Fruit fly (Drosophila melanogaster) whole organism, embryonic: Measurements from ENCODE around the gene COX7AL2.

Source experiments
- Antp ChIP-seq: fragments of 200-800 bp; sonication (Bioruptor generic); optimal IDR thresholded peaks from 3 replicates; lab custom pipeline; 2016; ENCODE audit warnings: missing biosample characterization, missing genetic modification characterization
- Atf3 ChIP-seq: fragments of 200-800 bp; sonication (Bioruptor generic); optimal IDR thresholded peaks from 3 replicates; lab custom pipeline; 2016; ENCODE audit warnings: missing biosample characterization, missing genetic modification characterization
- CG10147 ChIP-seq: fragments of 200-800 bp; sonication (Bioruptor generic); optimal IDR thresholded peaks from 2 replicates; lab custom pipeline; 2019; ENCODE audit warnings: missing biosample characterization, mild to moderate bottlenecking, missing genetic modification characterization, moderate library complexity
- CG13424 ChIP-seq: fragments of 200-800 bp; sonication (Bioruptor generic); optimal IDR thresholded peaks from 2 replicates; lab custom pipeline; 2019; ENCODE audit warnings: missing biosample characterization, mild to moderate bottlenecking, missing genetic modification characterization, moderate library complexity
- CG1529 ChIP-seq: fragments of 200-800 bp; sonication (Bioruptor generic); optimal IDR thresholded peaks from 3 replicates; lab custom pipeline; 2018; ENCODE audit warnings: missing biosample characterization, missing genetic modification characterization
- CG18619 ChIP-seq: fragments of 200-800 bp; sonication (Bioruptor generic); optimal IDR thresholded peaks from 3 replicates; lab custom pipeline; 2017; ENCODE audit warnings: missing biosample characterization, mild to moderate bottlenecking, missing genetic modification characterization
- CG2202 ChIP-seq: fragments of 200-800 bp; sonication (Bioruptor generic); optimal IDR thresholded peaks from 2 replicates; lab custom pipeline; 2018; ENCODE audit warnings: missing biosample characterization, mild to moderate bottlenecking, missing genetic modification characterization
- CG2712 ChIP-seq: fragments of 200-800 bp; optimal IDR thresholded peaks from 3 replicates; lab custom pipeline; 2019; ENCODE audit warnings: missing biosample characterization, mild to moderate bottlenecking, missing genetic modification characterization, moderate library complexity
- CG2875 ChIP-seq: fragments of 200-800 bp; sonication (Bioruptor generic); optimal IDR thresholded peaks from 2 replicates; lab custom pipeline; 2017; ENCODE audit warnings: missing biosample characterization, mild to moderate bottlenecking, missing genetic modification characterization, missing genetic modification reagents
- CG31224 ChIP-seq: fragments of 200-800 bp; sonication (Bioruptor generic); IDR thresholded peaks from 2 replicates; pipeline ENCODE4 v1.3.6; 2022; ENCODE audit warnings: missing biosample characterization, missing genetic modification characterization
- CG32767 ChIP-seq: fragments of 200-800 bp; sonication (Bioruptor generic); IDR thresholded peaks from 2 replicates; pipeline ENCODE4 v1.3.6; 2022; ENCODE audit warnings: missing biosample characterization, missing genetic modification characterization
- CG3281 ChIP-seq: fragments of 200-800 bp; sonication (Bioruptor generic); optimal IDR thresholded peaks from 3 replicates; lab custom pipeline; 2017; ENCODE audit warnings: missing biosample characterization, mild to moderate bottlenecking, missing genetic modification characterization
- CG3838 ChIP-seq: fragments of 200-800 bp; sonication (Bioruptor generic); optimal IDR thresholded peaks from 3 replicates; lab custom pipeline; 2016; ENCODE audit warnings: missing biosample characterization, missing genetic modification characterization
- CG4617 ChIP-seq: fragments of 200-800 bp; sonication (Bioruptor generic); optimal IDR thresholded peaks from 3 replicates; lab custom pipeline; 2016; ENCODE audit warnings: missing biosample characterization, missing genetic modification characterization, borderline replicate concordance
- CG6175 ChIP-seq: fragments of 200-800 bp; sonication (Bioruptor generic); IDR thresholded peaks from 3 replicates; pipeline ENCODE4 v1.3.6; 2022; ENCODE audit warnings: missing biosample characterization, missing genetic modification characterization
- CG8281 ChIP-seq: fragments of 200-800 bp; sonication (Bioruptor generic); optimal IDR thresholded peaks from 2 replicates; lab custom pipeline; 2018; ENCODE audit warnings: missing biosample characterization, mild to moderate bottlenecking, missing genetic modification characterization, moderate library complexity
- CG8765 ChIP-seq: fragments of 200-800 bp; sonication (Bioruptor generic); IDR thresholded peaks from 2 replicates; pipeline ENCODE4 v1.3.6; 2022; ENCODE audit warnings: missing biosample characterization, missing genetic modification characterization
- CG8924 ChIP-seq: fragments of 200-800 bp; optimal IDR thresholded peaks from 3 replicates; lab custom pipeline; 2019; ENCODE audit warnings: missing biosample characterization, mild to moderate bottlenecking, missing genetic modification characterization, moderate library complexity
- Dbx ChIP-seq: fragments of 200-800 bp; sonication (Bioruptor generic); IDR thresholded peaks from 3 replicates; pipeline ENCODE4 v1.3.6; 2022; ENCODE audit warnings: missing biosample characterization, missing genetic modification characterization
- Dfd ChIP-seq, 2 experiments: fragments of >200 bp; optimal IDR thresholded peaks; 2 replicates each; lab custom pipeline; 2017; ENCODE audit warnings: missing biosample characterization in 2 of 2, missing genetic modification characterization in 2 of 2
- Dip2 ChIP-seq: fragments of 200-800 bp; sonication (Bioruptor generic); IDR thresholded peaks from 2 replicates; pipeline ENCODE4 v1.3.6; 2022; ENCODE audit warnings: missing biosample characterization, missing genetic modification characterization
- Doc2 ChIP-seq: fragments of 200-800 bp; sonication (Bioruptor generic); IDR thresholded peaks from 2 replicates; pipeline ENCODE4 v1.3.6; 2022; ENCODE audit warnings: missing biosample characterization, missing genetic modification characterization
- Fer1 ChIP-seq: fragments of 200-800 bp; sonication (Bioruptor generic); optimal IDR thresholded peaks from 2 replicates; lab custom pipeline; 2017; ENCODE audit warnings: missing biosample characterization, mild to moderate bottlenecking, missing genetic modification characterization
- HLH3B ChIP-seq: fragments of 200-800 bp; sonication (Bioruptor generic); IDR thresholded peaks from 2 replicates; pipeline ENCODE4 v1.3.6; 2022; ENCODE audit warnings: missing biosample characterization, missing genetic modification characterization
- Hr3 ChIP-seq: fragments of 200-800 bp; sonication (Bioruptor generic); optimal IDR thresholded peaks from 3 replicates; lab custom pipeline; 2016; ENCODE audit warnings: missing biosample characterization, missing genetic modification characterization
- Lhr ChIP-seq: fragments of 200-800 bp; sonication (Bioruptor generic); optimal IDR thresholded peaks from 3 replicates; lab custom pipeline; 2017; ENCODE audit warnings: mild to moderate bottlenecking, missing biosample characterization, missing genetic modification reagents, missing genetic modification characterization
- Max ChIP-seq: fragments of 200-800 bp; sonication (Bioruptor generic); optimal IDR thresholded peaks from 2 replicates; lab custom pipeline; 2016; ENCODE audit warnings: missing biosample characterization, mild to moderate bottlenecking, missing genetic modification characterization
- Opbp ChIP-seq: fragments of 200-800 bp; sonication (Bioruptor generic); IDR thresholded peaks from 3 replicates; pipeline ENCODE4 v1.3.6; 2022; ENCODE audit warnings: missing biosample characterization, missing genetic modification characterization; ENCODE audit not compliant: partially characterized antibody
- Pdp1 ChIP-seq, 2 experiments: fragments of 200-800 bp; sonication (Bioruptor generic); optimal IDR thresholded peaks; 3 replicates each; lab custom pipeline; 2016; ENCODE audit warnings: missing biosample characterization in 2 of 2, missing genetic modification characterization in 2 of 2, mild to moderate bottlenecking in 1 of 2, moderate library complexity in 1 of 2
- Ptx1 ChIP-seq: fragments of 200-800 bp; sonication (Bioruptor generic); IDR thresholded peaks from 2 replicates; pipeline ENCODE4 v1.3.6; 2022; ENCODE audit warnings: missing biosample characterization, missing genetic modification characterization
- Six4 ChIP-seq: fragments of 200-800 bp; sonication (Bioruptor generic); optimal IDR thresholded peaks from 2 replicates; lab custom pipeline; 2016; ENCODE audit warnings: missing biosample characterization, missing genetic modification characterization
- Sox102F ChIP-seq: fragments of 200-800 bp; sonication (Bioruptor generic); optimal IDR thresholded peaks from 2 replicates; lab custom pipeline; 2018; ENCODE audit warnings: missing biosample characterization, mild to moderate bottlenecking, missing genetic modification characterization, moderate library complexity
- abd-A ChIP-seq: fragments of 200-800 bp; sonication (Bioruptor generic); optimal IDR thresholded peaks from 3 replicates; lab custom pipeline; 2019; ENCODE audit warnings: missing biosample characterization, mild to moderate bottlenecking, missing genetic modification characterization, moderate library complexity
- fd64A ChIP-seq: fragments of 200-800 bp; sonication (Bioruptor generic); optimal IDR thresholded peaks from 3 replicates; lab custom pipeline; 2018; ENCODE audit warnings: missing biosample characterization, mild to moderate bottlenecking, missing genetic modification characterization
- fru ChIP-seq: fragments of >200 bp; optimal IDR thresholded peaks from 2 replicates; lab custom pipeline; 2017
- gsb-n ChIP-seq: fragments of 200-800 bp; sonication (Bioruptor generic); optimal IDR thresholded peaks from 3 replicates; lab custom pipeline; 2018; ENCODE audit warnings: missing biosample characterization, mild to moderate bottlenecking, missing genetic modification characterization
- hkb ChIP-seq, 2 experiments: fragments of 200-800 bp in 1 of 2; fragments of >200 bp in 1 of 2; sonication (Bioruptor generic) in 1 of 2; IDR thresholded peaks in 1 of 2; optimal IDR thresholded peaks in 1 of 2; 2 replicates each; pipeline versions ENCODE4 v1.3.6 to Lab custom; 2017 to 2022; ENCODE audit warnings: missing biosample characterization in 1 of 2, missing genetic modification characterization in 1 of 2
- insv ChIP-seq, 2 experiments: fragments of 200-800 bp; sonication (Bioruptor generic); optimal IDR thresholded peaks; 3 replicates each; lab custom pipeline; 2016 to 2018; ENCODE audit warnings: missing biosample characterization in 2 of 2, missing genetic modification characterization in 2 of 2
- mam ChIP-seq: fragments of 200-800 bp; sonication (Bioruptor generic); optimal IDR thresholded peaks from 3 replicates; lab custom pipeline; 2016; ENCODE audit warnings: missing biosample characterization, missing genetic modification characterization
- nmo ChIP-seq: fragments of 200-800 bp; sonication (Bioruptor generic); optimal IDR thresholded peaks from 2 replicates; lab custom pipeline; 2018; ENCODE audit warnings: missing biosample characterization, mild to moderate bottlenecking, missing genetic modification characterization, moderate library complexity
- onecut ChIP-seq: fragments of 200-800 bp; sonication (Bioruptor generic); IDR thresholded peaks from 2 replicates; pipeline ENCODE4 v1.3.6; 2022; ENCODE audit warnings: missing biosample characterization, missing genetic modification characterization
- pzg ChIP-seq: fragments of 200-800 bp; sonication (Bioruptor generic); optimal IDR thresholded peaks from 3 replicates; lab custom pipeline; 2018; ENCODE audit warnings: missing biosample characterization, mild to moderate bottlenecking, missing genetic modification characterization, moderate library complexity
- sc ChIP-seq, 3 experiments: fragments of >200 bp in 2 of 3; fragments of 200-800 bp in 1 of 3; sonication (Bioruptor generic) in 1 of 3; optimal IDR thresholded peaks; 2 replicates in 2 of 3; 3 replicates in 1 of 3; lab custom pipeline; 2017; ENCODE audit warnings: mild to moderate bottlenecking in 1 of 3, missing biosample characterization in 1 of 3, missing genetic modification characterization in 1 of 3, missing genetic modification reagents in 1 of 3
- sens ChIP-seq: fragments of 200-800 bp; sonication (Bioruptor generic); peaks from one replicate; lab custom pipeline; 2016; ENCODE audit warnings: missing biosample characterization, missing genetic modification characterization
- tna ChIP-seq: fragments of 200-800 bp; sonication (Bioruptor generic); IDR thresholded peaks from 2 replicates; pipeline ENCODE4 v1.3.6; 2022; ENCODE audit warnings: missing biosample characterization, missing genetic modification characterization; ENCODE audit not compliant: partially characterized antibody
- toy ChIP-seq: fragments of 200-800 bp; sonication (Bioruptor generic); IDR thresholded peaks from 2 replicates; pipeline ENCODE4 v1.3.6; 2022; ENCODE audit warnings: missing biosample characterization, missing genetic modification characterization
- ttk ChIP-seq: fragments of 200-800 bp; sonication (Bioruptor generic); IDR thresholded peaks from 2 replicates; pipeline ENCODE4 v2.1.2; 2022; ENCODE audit warnings: missing biosample characterization, missing genetic modification characterization
- vvl ChIP-seq: fragments of 200-800 bp; sonication (Bioruptor generic); IDR thresholded peaks from 2 replicates; pipeline ENCODE4 v1.3.6; 2022; ENCODE audit warnings: missing biosample characterization, missing genetic modification characterization
- yki ChIP-seq: fragments of >200 bp; optimal IDR thresholded peaks from 3 replicates; lab custom pipeline; 2018
- zen ChIP-seq: fragments of 200-800 bp; sonication (Bioruptor generic); optimal IDR thresholded peaks from 3 replicates; lab custom pipeline; 2018; ENCODE audit warnings: missing biosample characterization, mild to moderate bottlenecking, missing genetic modification characterization, moderate library complexity

The COX7AL2 gene

DNA sequence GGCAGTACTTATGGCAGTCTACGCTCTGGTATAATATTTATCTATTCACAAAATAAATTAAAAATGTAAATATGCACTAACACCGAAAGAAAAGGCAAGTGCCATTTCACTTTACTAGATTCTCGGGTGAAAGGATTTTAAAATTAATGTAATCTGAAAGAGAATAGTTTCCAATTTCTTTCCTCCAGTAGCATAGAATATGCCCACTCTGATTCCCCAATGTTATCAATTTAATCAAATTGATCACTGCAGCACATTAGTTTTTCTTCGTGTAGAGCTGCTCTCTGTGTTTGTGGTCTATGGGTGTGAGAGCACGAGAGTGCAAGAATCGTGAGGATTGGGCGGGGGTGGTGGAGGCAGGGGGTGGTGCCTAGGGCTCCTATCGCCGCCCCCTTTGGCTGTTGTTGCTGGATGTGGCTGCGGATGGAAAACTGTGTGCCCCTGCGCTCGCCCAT lies 3.4 kb upstream of the COX7AL2 start (continued):
- TF ChIP-seq CG3838 (GFP tag; lab: Kevin White, UChicago), result peak; percentile 14
- TF ChIP-seq Fer1 (GFP tag; lab: Kevin White, UChicago), result peak; percentile 53
- no peak for TF ChIP-seq hkb (optimal IDR thresholded peaks at IDR 0.05; lab: Kevin White, UChicago)
- TF ChIP-seq hkb (GFP tag; IDR thresholded peaks at IDR 0.05; lab: Robert Waterston, UW), result peak; percentile 71
- no peak for TF ChIP-seq Dfd (GFP tag; optimal IDR thresholded peaks at IDR 0.05; lab: Kevin White, UChicago)
- peak; percentile 55; the same call in 1 of the 2 replicates for TF ChIP-seq CG32767 (GFP tag; lab: Robert Waterston, UW)
- TF ChIP-seq pzg (GFP tag; lab: Kevin White, UChicago), result no peak
- TF ChIP-seq CG3281 (GFP tag; lab: Kevin White, UChicago), result peak; percentile 34
- peak; percentile 25; the same call in 1 of the 2 replicates for TF ChIP-seq CG8765
- peak; percentile 87 for TF ChIP-seq vvl (GFP tag; lab: Robert Waterston, UW)
- peak; percentile 71 for TF ChIP-seq HLH3B (GFP tag; lab: Robert Waterston, UW)
- peak; percentile 85 for TF ChIP-seq Six4 (GFP tag; lab: Kevin White, UChicago)
- TF ChIP-seq Dip2 (GFP tag; lab: Robert Waterston, UW), result no peak
- TF ChIP-seq Pdp1 (GFP tag; optimal IDR thresholded peaks at IDR 0.05; lab: Kevin White, UChicago), result peak; percentile 42 to 70
- TF ChIP-seq Hr3 (GFP tag; lab: Kevin White, UChicago), result peak; percentile 82
- peak; percentile 35 for TF ChIP-seq CG10147 (GFP tag; lab: Kevin White, UChicago)
- no peak for TF ChIP-seq Dbx (GFP tag; lab: Robert Waterston, UW)
- TF ChIP-seq insv (GFP tag; optimal IDR thresholded peaks at IDR 0.05; lab: Kevin White, UChicago), result no peak
- TF ChIP-seq Lhr (GFP tag; lab: Kevin White, UChicago), result peak; percentile 86
- no peak for TF ChIP-seq CG6175 (GFP tag; lab: Robert Waterston, UW)
- peak; percentile 76 for TF ChIP-seq zen (tag; lab: Kevin White, UChicago)
- TF ChIP-seq Ptx1 (GFP tag; lab: Robert Waterston, UW), result peak; percentile 76
- peak; percentile 71 for TF ChIP-seq onecut (GFP tag; lab: Robert Waterston, UW)
- TF ChIP-seq Opbp (GFP tag; lab: Robert Waterston, UW), result no peak
- TF ChIP-seq CG4617, result peak; percentile 51
- TF ChIP-seq nmo, result peak; percentile 94
- TF ChIP-seq gsb-n (tag; lab: Kevin White, UChicago), result peak; percentile 91
- TF ChIP-seq Max (GFP tag; lab: Kevin White, UChicago), result peak; percentile 81
- TF ChIP-seq Atf3 (GFP tag; lab: Kevin White, UChicago), result peak; percentile 82
- peak; percentile 90 for TF ChIP-seq fd64A (GFP tag; lab: Kevin White, UChicago)
- TF ChIP-seq CG2875 (GFP tag; lab: Kevin White, UChicago), result peak; percentile 89
- peak; percentile 64 for TF ChIP-seq CG8281 (tag; lab: Kevin White, UChicago)
- no peak for TF ChIP-seq Doc2
- peak; percentile 93 for TF ChIP-seq CG2202
- TF ChIP-seq CG2712, result peak; percentile 94
- peak; percentile 86 for TF ChIP-seq Sox102F (GFP tag; lab: Kevin White, UChicago)
- peak; percentile 87 for TF ChIP-seq CG13424
- TF ChIP-seq yki, result no peak
- no peak for TF ChIP-seq sc (optimal IDR thresholded peaks at IDR 0.05; lab: Kevin White, UChicago)
- peak; percentile 96 for TF ChIP-seq sc (GFP tag; optimal IDR thresholded peaks at IDR 0.05; lab: Kevin White, UChicago)
- no peak for TF ChIP-seq CG31224 (GFP tag; lab: Robert Waterston, UW)
- no peak for TF ChIP-seq fru
- peak; percentile 19 for TF ChIP-seq mam (GFP tag; lab: Kevin White, UChicago)
- peak; percentile 74 for TF ChIP-seq CG18619 (GFP tag; lab: Kevin White, UChicago)
- TF ChIP-seq CG1529 (GFP tag; lab: Kevin White, UChicago), result peak; percentile 91
- peak; percentile 98 for TF ChIP-seq sens (GFP tag; lab: Kevin White, UChicago)
- TF ChIP-seq toy (GFP tag; lab: Robert Waterston, UW), result no peak
- TF ChIP-seq CG8924 (tag; lab: Kevin White, UChicago), result peak; percentile 87
- TF ChIP-seq abd-A, result no peak
- peak; percentile 54 for TF ChIP-seq Antp (GFP tag; lab: Kevin White, UChicago)
- TF ChIP-seq ttk (GFP tag; lab: Robert Waterston, UW), result peak; percentile 45
- TF ChIP-seq tna (GFP tag; lab: Robert Waterston, UW), result no peak
